Worm (Caenorhabditis elegans) whole organism, L1 larva: ENCODE measurements around the gene otpl-1.

Experiments
- C34B4.2 ChIP-seq: sonication (generic microtip); optimal IDR thresholded peaks from 2 replicates; lab custom pipeline; 2017; ENCODE audit warnings: mild to moderate bottlenecking, missing genetic modification characterization, missing compliant biosample characterization
- ceh-8 ChIP-seq: fragments of 200-800 bp; sonication (Bioruptor generic); optimal IDR thresholded peaks from 2 replicates; lab custom pipeline; 2018; ENCODE audit warnings: mild to moderate bottlenecking, missing genetic modification characterization, moderate library complexity, missing compliant biosample characterization
- ceh-82 ChIP-seq, 3 experiments: fragments of 150-350 bp in 1 of 3; sonication (generic microtip) in 2 of 3; optimal IDR thresholded peaks; 2 replicates each; lab custom pipeline; 2014 to 2017; ENCODE audit warnings: missing biosample characterization in 3 of 3, missing genetic modification characterization in 3 of 3
- ceh-88 ChIP-seq: fragments of 200-800 bp; sonication (Bioruptor generic); IDR thresholded peaks from 2 replicates; pipeline ENCODE4 v1.3.6; 2022; ENCODE audit warnings: missing genetic modification characterization, missing compliant biosample characterization
- ceh-90 ChIP-seq: sonication (generic microtip); optimal IDR thresholded peaks from 2 replicates; lab custom pipeline; 2016; ENCODE audit warnings: missing genetic modification characterization, missing compliant biosample characterization
- ces-1 ChIP-seq: fragments of 150-350 bp; optimal IDR thresholded peaks from 2 replicates; lab custom pipeline; 2014; ENCODE audit warnings: missing biosample characterization, missing genetic modification reagents, missing genetic modification characterization
- dsc-1 ChIP-seq: sonication (generic microtip); optimal IDR thresholded peaks from 2 replicates; lab custom pipeline; 2016; ENCODE audit warnings: mild to moderate bottlenecking, missing genetic modification characterization, missing compliant biosample characterization
- efl-1 ChIP-seq, 4 experiments: fragments of 150-350 bp; optimal IDR thresholded peaks in 3 of 4; peaks in 1 of 4; 1 replicate in 1 of 4; 2 replicates in 3 of 4; lab custom pipeline; 2014; ENCODE audit warnings: missing biosample characterization in 2 of 4, missing genetic modification characterization in 2 of 4, missing genetic modification reagents in 2 of 4
- egl-13 ChIP-seq: sonication (generic microtip); optimal IDR thresholded peaks from 2 replicates; lab custom pipeline; 2016; ENCODE audit warnings: missing genotype, missing genetic modification reagents, missing genetic modification characterization, missing compliant biosample characterization
- ets-5 ChIP-seq: fragments of 200-800 bp; sonication (Bioruptor generic); IDR thresholded peaks from 2 replicates; pipeline ENCODE4 v1.3.6; 2022; ENCODE audit warnings: missing genetic modification characterization, missing compliant biosample characterization
- fos-1 ChIP-seq: fragments of 150-350 bp; optimal IDR thresholded peaks from 2 replicates; lab custom pipeline; 2014; ENCODE audit warnings: missing biosample characterization, missing genetic modification characterization
- grh-1 ChIP-seq: fragments of 200-800 bp; sonication (Bioruptor generic); IDR thresholded peaks from 2 replicates; pipeline ENCODE4 v1.3.6; 2022; ENCODE audit warnings: missing genetic modification reagents, missing genetic modification characterization, missing compliant biosample characterization
- lin-35 ChIP-seq, 2 experiments: fragments of 150-350 bp; optimal IDR thresholded peaks; 2 replicates each; lab custom pipeline; 2014; ENCODE audit warnings: missing biosample characterization in 2 of 2, missing genetic modification characterization in 2 of 2, missing genetic modification reagents in 2 of 2
- lin-39 ChIP-seq: fragments of 150-350 bp; optimal IDR thresholded peaks from 2 replicates; lab custom pipeline; 2014; ENCODE audit warnings: missing biosample characterization, missing genetic modification reagents, missing genetic modification characterization
- mab-9 ChIP-seq: fragments of 200-800 bp; sonication (Bioruptor generic); IDR thresholded peaks from 2 replicates; pipeline ENCODE4 v1.3.6; 2022; ENCODE audit warnings: missing genetic modification reagents, missing genetic modification characterization, missing compliant biosample characterization
- nhr-11 ChIP-seq: fragments of 150-350 bp; optimal IDR thresholded peaks from 2 replicates; lab custom pipeline; 2014; ENCODE audit warnings: missing biosample characterization, missing genetic modification characterization
- nhr-237 ChIP-seq: fragments of 150-350 bp; optimal IDR thresholded peaks from 2 replicates; lab custom pipeline; 2014; ENCODE audit warnings: missing biosample characterization, missing genetic modification characterization
- nhr-47 ChIP-seq: sonication (generic microtip); optimal IDR thresholded peaks from 2 replicates; lab custom pipeline; 2016; ENCODE audit warnings: mild to moderate bottlenecking, missing genetic modification characterization, moderate library complexity, missing compliant biosample characterization
- nhr-77 ChIP-seq: fragments of 150-350 bp; optimal IDR thresholded peaks from 2 replicates; lab custom pipeline; 2014; ENCODE audit warnings: missing biosample characterization, missing genetic modification characterization
- nhr-85 ChIP-seq: sonication (generic microtip); peaks from one replicate; lab custom pipeline; 2016; ENCODE audit warnings: missing genetic modification characterization, inconsistent platforms, missing compliant biosample characterization
- pag-3 ChIP-seq: sonication (generic microtip); optimal IDR thresholded peaks from 2 replicates; lab custom pipeline; 2017; ENCODE audit warnings: missing genetic modification characterization, mild to moderate bottlenecking, missing compliant biosample characterization, antibody characterized with exemption, borderline replicate concordance; ENCODE audit not compliant: insufficient read depth
- pqm-1 ChIP-seq: sonication (generic microtip); optimal IDR thresholded peaks from 3 replicates; lab custom pipeline; 2017; ENCODE audit warnings: missing biosample characterization, missing genetic modification characterization
- skn-1 ChIP-seq: fragments of 150-350 bp; optimal IDR thresholded peaks from 2 replicates; lab custom pipeline; 2014; ENCODE audit warnings: missing biosample characterization, missing genetic modification characterization
- snu-23 ChIP-seq: sonication (generic microtip); optimal IDR thresholded peaks from 2 replicates; lab custom pipeline; 2016; ENCODE audit warnings: missing genetic modification characterization, missing compliant biosample characterization
- unc-130 ChIP-seq: fragments of 150-350 bp; optimal IDR thresholded peaks from 2 replicates; lab custom pipeline; 2017; ENCODE audit warnings: missing biosample characterization, missing genetic modification characterization, inconsistent platforms
- vab-15 ChIP-seq: sonication (generic microtip); optimal IDR thresholded peaks from 2 replicates; lab custom pipeline; 2017; ENCODE audit warnings: missing genotype, mild to moderate bottlenecking, missing genetic modification characterization, missing compliant biosample characterization
- ztf-11 ChIP-seq, 2 experiments: sonication (generic microtip); optimal IDR thresholded peaks; 2 replicates each; lab custom pipeline; 2016 to 2017; ENCODE audit warnings: missing genetic modification characterization in 2 of 2, missing biosample characterization in 1 of 2, missing compliant biosample characterization in 1 of 2
- ztf-4 ChIP-seq: fragments of 150-350 bp; optimal IDR thresholded peaks from 2 replicates; lab custom pipeline; 2014; ENCODE audit warnings: missing biosample characterization, missing genetic modification characterization

otpl-1 gene

DNA sequence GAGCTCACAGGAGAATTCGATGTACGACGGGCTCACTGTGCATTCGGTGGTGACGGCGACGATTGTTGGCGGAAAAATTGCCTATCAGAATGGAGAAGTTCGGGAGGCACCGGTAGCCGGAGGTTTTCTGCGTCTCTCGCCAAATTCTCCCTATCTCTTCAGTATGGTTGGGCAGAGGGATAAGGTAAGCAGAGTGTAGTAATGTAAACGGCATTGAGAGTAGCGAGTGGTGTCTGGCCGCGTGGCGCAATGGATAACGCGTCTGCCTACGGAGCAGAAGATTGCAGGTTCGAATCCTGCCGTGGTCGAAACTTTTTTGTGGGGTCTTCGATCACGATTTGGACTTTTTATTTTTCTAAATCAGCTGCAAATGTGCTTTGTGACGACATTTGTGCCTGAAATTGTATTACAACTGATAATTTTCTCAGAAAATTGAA is 44.2 kb upstream of the otpl-1 start (continued):
- no peak for TF ChIP-seq ceh-90 (tag; lab: Kevin White, UChicago)
- TF ChIP-seq C34B4.2 (tag; lab: Kevin White, UChicago), result no peak
- TF ChIP-seq ceh-88 (GFP tag; lab: Robert Waterston, UW), result no peak
- TF ChIP-seq egl-13 (tag; lab: Kevin White, UChicago), result no peak
- TF ChIP-seq ztf-4 (tag; lab: Kevin White, UChicago), result no peak

DNA sequence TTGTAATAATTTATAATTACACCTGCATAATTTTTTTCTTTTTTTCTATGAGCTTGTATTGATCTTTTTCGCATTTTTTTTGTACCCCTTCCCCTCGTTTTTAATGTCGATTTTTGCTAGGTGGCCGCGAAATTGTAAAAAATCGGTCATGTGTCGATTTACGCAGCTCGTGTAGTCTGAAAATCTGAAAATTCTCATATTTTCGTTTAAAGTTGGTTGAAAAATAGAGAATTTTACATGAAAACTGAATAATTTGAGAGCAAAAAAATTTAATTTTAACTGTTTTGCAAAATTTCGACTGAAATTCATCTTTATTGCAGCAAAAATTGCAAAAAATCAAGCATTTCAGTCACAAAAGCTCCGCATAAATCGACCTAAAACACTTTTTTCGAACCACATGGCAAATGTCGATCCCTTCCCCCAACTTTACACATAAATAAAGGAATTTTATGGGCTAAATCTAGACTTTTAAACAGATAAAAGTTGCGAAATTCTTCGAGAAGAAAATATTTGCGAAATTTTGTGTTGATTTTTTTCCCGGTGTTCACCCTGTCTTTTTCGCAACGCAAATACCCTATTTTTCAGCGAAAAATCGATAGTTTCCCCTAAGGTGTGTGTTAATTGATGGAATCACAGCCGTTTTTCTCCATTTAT is 42.5 kb upstream of the otpl-1 start:
- TF ChIP-seq skn-1 (tag; lab: Kevin White, UChicago) (peak; percentile 13), pqm-1 (no peak), efl-1 (optimal IDR thresholded peaks at IDR 0.05; lab: Kevin White, UChicago) (no peak), efl-1 (GFP tag; optimal IDR thresholded peaks at IDR 0.05 in 1 of 2; lab: Kevin White, UChicago) (peak in 1 of 2 experiments; percentile 73), ceh-82 (tag; optimal IDR thresholded peaks at IDR 0.05; lab: Kevin White, UChicago) (no peak), dsc-1 (tag; lab: Kevin White, UChicago) (peak; percentile 0)

DNA sequence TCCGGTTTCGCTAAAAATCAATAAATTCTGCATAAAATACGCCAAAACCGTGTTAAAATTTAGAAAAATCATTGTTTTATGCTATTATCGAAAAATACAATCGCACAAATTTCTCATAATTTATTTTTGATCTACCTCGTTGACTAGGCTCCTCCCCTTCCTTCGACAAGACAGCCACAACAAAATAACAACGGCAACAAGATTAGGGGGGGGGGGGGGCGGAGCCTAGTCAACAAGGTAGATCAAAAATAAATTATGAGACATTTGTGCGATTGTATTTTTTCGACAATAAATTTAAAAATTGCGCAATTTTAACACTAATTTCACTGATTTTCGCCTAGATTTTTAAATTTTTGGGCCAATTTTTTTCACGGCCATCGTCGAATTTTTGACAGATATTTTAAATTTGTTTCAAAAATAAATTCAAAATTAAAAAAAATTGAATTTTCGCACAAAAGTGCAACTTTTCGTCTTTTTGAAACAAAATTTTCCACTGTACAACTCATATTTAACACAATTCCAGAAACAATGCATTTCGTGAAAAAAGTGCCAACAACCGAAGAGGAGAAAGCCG is 41.9 kb upstream of the otpl-1 start, which contains the start of gene M57.2:
M57.2 (plus strand) TSS at position 524 of the 574 bp plus-strand sequence.
- TF ChIP-seq nhr-77 (tag; lab: Kevin White, UChicago), result no peak
- no peak for TF ChIP-seq lin-39 (tag; lab: Kevin White, UChicago)
- TF ChIP-seq vab-15 (tag; lab: Kevin White, UChicago), result no peak
- no peak for TF ChIP-seq nhr-47 (tag; lab: Kevin White, UChicago)
- no peak for TF ChIP-seq ceh-8 (GFP tag; lab: Kevin White, UChicago)
- no peak for TF ChIP-seq pag-3 (tag; lab: Kevin White, UChicago)
- no peak for TF ChIP-seq C34B4.2 (tag; lab: Kevin White, UChicago)

- TF ChIP-seq nhr-237 (tag; lab: Kevin White, UChicago), result no peak
- no peak for TF ChIP-seq lin-35 (GFP tag; optimal IDR thresholded peaks at IDR 0.05; lab: Kevin White, UChicago)
- TF ChIP-seq fos-1, result no peak
- TF ChIP-seq mab-9 (GFP tag; lab: Robert Waterston, UW), result no peak
- no peak for TF ChIP-seq nhr-77 (tag; lab: Kevin White, UChicago)
- TF ChIP-seq pqm-1, result no peak
- no peak for TF ChIP-seq lin-39 (tag; lab: Kevin White, UChicago)
- no peak for TF ChIP-seq nhr-11 (tag; lab: Kevin White, UChicago)
- TF ChIP-seq ets-5 (GFP tag; lab: Robert Waterston, UW), result no peak
- no peak for TF ChIP-seq ceh-90 (tag; lab: Kevin White, UChicago)
- no peak for TF ChIP-seq snu-23 (GFP tag; lab: Kevin White, UChicago)
Measured at ce11 chrIV:3527878-3528277, 40.9 kb upstream of the otpl-1 start.

- TF ChIP-seq unc-130 (tag; lab: Kevin White, UChicago) (no peak), grh-1 (GFP tag; lab: Robert Waterston, UW) (no peak), ztf-11 (tag; optimal IDR thresholded peaks at IDR 0.05; lab: Kevin White, UChicago) (no peak), nhr-77 (tag; lab: Kevin White, UChicago) (no peak)
Measured at ce11 chrIV:3531535-3531934, 37.2 kb upstream of the otpl-1 start.

DNA sequence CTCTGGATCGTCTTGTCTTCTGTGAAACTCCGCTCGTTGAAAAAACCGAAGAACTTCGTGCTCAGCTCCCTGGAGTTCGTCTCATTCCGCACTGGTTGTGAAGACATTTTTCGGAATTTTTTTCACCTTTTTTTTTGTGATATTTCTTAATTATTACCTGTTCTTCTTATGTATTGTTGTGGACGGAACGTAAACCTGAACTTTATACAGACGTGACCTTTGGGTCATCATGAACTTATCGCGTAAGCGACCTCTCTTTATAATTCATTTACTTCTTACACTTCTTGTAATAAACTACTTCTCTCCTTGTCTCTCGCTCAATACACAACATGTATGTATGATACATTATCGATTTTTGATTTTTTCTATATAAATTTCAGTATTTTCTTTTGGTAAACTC is 36.6 kb upstream of the otpl-1 start, which contains the start of gene M57.1:
M57.1 (plus strand) TSS at position 301 of the 400 bp plus-strand sequence.
- TF ChIP-seq nhr-85 (tag; lab: Kevin White, UChicago) (no peak), efl-1 (optimal IDR thresholded peaks at IDR 0.05; lab: Kevin White, UChicago) (no peak), efl-1 (GFP tag; optimal IDR thresholded peaks at IDR 0.05 in 1 of 2; lab: Kevin White, UChicago) (no peak), ces-1 (GFP tag; lab: Kevin White, UChicago) (no peak)
